Worm (Caenorhabditis elegans) whole organism, L4 larva: ENCODE data around the gene F16B4.2.

Source experiments
- Y105C5A.15 ChIP-seq: fragments of 200-800 bp; sonication (Bioruptor generic); IDR thresholded peaks from 2 replicates; pipeline ENCODE4 v1.3.6; 2022; ENCODE audit warnings: missing genetic modification characterization, missing compliant biosample characterization
- ZK546.5 ChIP-seq, 2 experiments: sonication (generic microtip); optimal IDR thresholded peaks; 2 replicates each; lab custom pipeline; 2017; ENCODE audit warnings: missing biosample characterization in 2 of 2, missing genetic modification characterization in 2 of 2
- aly-2 ChIP-seq: sonication (generic microtip); optimal IDR thresholded peaks from 2 replicates; lab custom pipeline; 2018; ENCODE audit warnings: missing biosample characterization, missing genetic modification characterization
- attf-4 ChIP-seq: sonication (generic microtip); optimal IDR thresholded peaks from 3 replicates; lab custom pipeline; 2017; ENCODE audit warnings: missing biosample characterization, missing genetic modification characterization
- ces-1 ChIP-seq: fragments of 150-350 bp; sonication (generic microtip); optimal IDR thresholded peaks from 4 replicates; lab custom pipeline; 2014; ENCODE audit warnings: missing biosample characterization, missing genetic modification reagents, missing genetic modification characterization
- madf-9 ChIP-seq: fragments of 200-800 bp; sonication (Bioruptor generic); conservative IDR thresholded peaks from 2 replicates; pipeline ENCODE4 v1.3.6; 2022; ENCODE audit warnings: missing genetic modification reagents, missing genetic modification characterization, missing compliant biosample characterization
- nhr-10 ChIP-seq: fragments of 150-350 bp; optimal IDR thresholded peaks from 2 replicates; lab custom pipeline; 2014; ENCODE audit warnings: missing biosample characterization, missing genetic modification characterization
- nhr-237 ChIP-seq: sonication (generic microtip); optimal IDR thresholded peaks from 2 replicates; lab custom pipeline; 2017; ENCODE audit warnings: missing biosample characterization, missing genetic modification characterization
- nhr-42 ChIP-seq: fragments of 200-800 bp; sonication (Bioruptor generic); IDR thresholded peaks from 2 replicates; pipeline ENCODE4 v1.3.6; 2022; ENCODE audit warnings: missing genetic modification characterization, missing compliant biosample characterization
- pqm-1 ChIP-seq: sonication (generic microtip); optimal IDR thresholded peaks from 2 replicates; lab custom pipeline; 2017; ENCODE audit warnings: missing biosample characterization, missing genetic modification characterization
- spr-1 ChIP-seq: sonication (generic microtip); optimal IDR thresholded peaks from 2 replicates; lab custom pipeline; 2016; ENCODE audit warnings: mild to moderate bottlenecking, missing genetic modification characterization, missing compliant biosample characterization
- tra-1 ChIP-seq: fragments of 200-800 bp; sonication (Bioruptor generic); IDR thresholded peaks from 2 replicates; pipeline ENCODE4 v1.3.6; 2022; ENCODE audit warnings: missing genetic modification reagents, missing genetic modification characterization, missing compliant biosample characterization
- unc-62 ChIP-seq, 3 experiments: fragments of 150-350 bp in 1 of 3; sonication (generic microtip); optimal IDR thresholded peaks in 2 of 3; peaks in 1 of 3; 1 replicate in 1 of 3; 2 replicates in 2 of 3; lab custom pipeline; 2014 to 2017; ENCODE audit warnings: missing biosample characterization in 3 of 3, missing genetic modification characterization in 3 of 3, missing genetic modification reagents in 3 of 3, missing genotype in 1 of 3

ce11 chrV:1614726-1615125, 13.9 kb downstream of the F16B4.2 start, which contains the start of gene srbc-41:
- TF ChIP-seq ces-1, result no peak
- TF ChIP-seq nhr-42 (GFP tag; lab: Robert Waterston, UW), result no peak
- TF ChIP-seq Y105C5A.15 (GFP tag; lab: Robert Waterston, UW), result no peak
- no peak for TF ChIP-seq aly-2 (tag; lab: Kevin White, UChicago)
- TF ChIP-seq pqm-1, result no peak
- no peak for TF ChIP-seq ZK546.5 (tag; optimal IDR thresholded peaks at IDR 0.05; lab: Kevin White, UChicago)
- no peak for TF ChIP-seq tra-1
- TF ChIP-seq nhr-10 (tag; lab: Kevin White, UChicago), result no peak
- TF ChIP-seq spr-1 (tag; lab: Kevin White, UChicago), result no peak
- no peak for TF ChIP-seq unc-62 (GFP tag; optimal IDR thresholded peaks at IDR 0.05 in 1 of 2; lab: Kevin White, UChicago)
- TF ChIP-seq unc-62 (tag; optimal IDR thresholded peaks at IDR 0.05; lab: Kevin White, UChicago), result no peak
- no peak for TF ChIP-seq madf-9 (GFP tag; lab: Robert Waterston, UW)
- TF ChIP-seq attf-4, result no peak
- TF ChIP-seq nhr-237 (tag; lab: Kevin White, UChicago), result no peak
